Worm (Caenorhabditis elegans): Measurements from ENCODE around the gene pigk-1.

pigk-1 gene

ce11 chrIV:11080823-11081285 is 29.0 kb downstream of the pigk-1 start, which contains the start of gene atg-7:
TSS of gene atg-7 (minus strand) at chrIV:11081055.
- no peak for TF ChIP-seq sdz-12 (GFP tag; optimal IDR thresholded peaks at IDR 0.05)
- TF ChIP-seq snpc-1.2 (GFP tag; IDR thresholded peaks at IDR 0.05), result no peak
- no peak for TF ChIP-seq egl-43 (GFP tag; IDR thresholded peaks at IDR 0.05)
- TF ChIP-seq lin-38 (GFP tag; IDR thresholded peaks at IDR 0.05), result 0 out of 2 replicates have a peak, but pooled peaks have one; percentile 24
- no peak for TF ChIP-seq nhr-6 (tag; optimal IDR thresholded peaks at IDR 0.05)
- no peak for TF ChIP-seq ceh-28 (tag; optimal IDR thresholded peaks at IDR 0.05)
- TF ChIP-seq ceh-20 (GFP tag; IDR thresholded peaks at IDR 0.05), result no peak
- TF ChIP-seq zfp-3 (GFP tag; conservative IDR thresholded peaks at IDR 0.05), result peak; percentile 69; the same call in 1 of the 2 replicates
- no peak for TF ChIP-seq Y48G9A.11 (GFP tag; IDR thresholded peaks at IDR 0.05)
- TF ChIP-seq unc-130 (GFP tag; optimal IDR thresholded peaks at IDR 0.05), result no peak
- TF ChIP-seq mdl-1 (tag; optimal IDR thresholded peaks at IDR 0.05), result peak in 1 of 2 experiments; percentile 5
- TF ChIP-seq cey-2 (tag; optimal IDR thresholded peaks at IDR 0.05; ENCODE audit: borderline replicate concordance, insufficient read depth), result no peak
- TF ChIP-seq dmd-6 (GFP tag; IDR thresholded peaks at IDR 0.05), result peak; percentile 13; the same call in 1 of the 2 replicates
- peak; percentile 83 for TF ChIP-seq ama-1 (optimal IDR thresholded peaks at IDR 0.05)
- TF ChIP-seq mep-1 (tag; optimal IDR thresholded peaks at IDR 0.05), result no peak
- no peak for TF ChIP-seq Y5F2A.4 (GFP tag; optimal IDR thresholded peaks at IDR 0.05)
- TF ChIP-seq pha-4 (GFP tag; IDR thresholded peaks at IDR 0.05), result no peak
- TF ChIP-seq pha-4 (tag; optimal IDR thresholded peaks at IDR 0.05), result no peak
- TF ChIP-seq ctbp-1 (GFP tag; IDR thresholded peaks at IDR 0.05), result 0 out of 2 replicates have a peak, but pooled peaks have one; percentile 25
- peak; percentile 17 for TF ChIP-seq nhr-102 (tag; optimal IDR thresholded peaks at IDR 0.05)
- no peak for TF ChIP-seq R02D3.7 (tag; optimal IDR thresholded peaks at IDR 0.05)
- TF ChIP-seq ces-1 (GFP tag; optimal IDR thresholded peaks at IDR 0.05), result no peak
- TF ChIP-seq aly-2 (tag; optimal IDR thresholded peaks at IDR 0.05), result no peak
- peak; percentile 25 for TF ChIP-seq gei-8 (GFP tag; optimal IDR thresholded peaks at IDR 0.05)
- peak in 1 of 2 experiments; percentile 77 for TF ChIP-seq unc-62 (GFP tag; optimal IDR thresholded peaks at IDR 0.05 in 1 of 2)
- no peak for TF ChIP-seq unc-62 (tag; optimal IDR thresholded peaks at IDR 0.05)
- TF ChIP-seq D1046.2 (GFP tag; IDR thresholded peaks at IDR 0.05), result no peak
- TF ChIP-seq nhr-48 (tag; optimal IDR thresholded peaks at IDR 0.05), result no peak
- TF ChIP-seq nhr-10 (tag; optimal IDR thresholded peaks at IDR 0.05), result no peak
- TF ChIP-seq zip-2 (tag; optimal IDR thresholded peaks at IDR 0.05), result peak; percentile 44
- TF ChIP-seq spr-3 (GFP tag; optimal IDR thresholded peaks at IDR 0.05), result peak; percentile 70
- no peak for TF ChIP-seq snpc-4 (tag; optimal IDR thresholded peaks at IDR 0.05)
- no peak for TF ChIP-seq F44E2.7 (GFP tag; IDR thresholded peaks at IDR 0.05)
- TF ChIP-seq fkh-10 (GFP tag; optimal IDR thresholded peaks at IDR 0.05), result no peak
- TF ChIP-seq dve-1 (tag; optimal IDR thresholded peaks at IDR 0.05; ENCODE audit: insufficient read depth), result peak; percentile 61
- no peak for TF ChIP-seq egl-27 (tag; optimal IDR thresholded peaks at IDR 0.05)
- peak; percentile 71 for TF ChIP-seq T26A8.4 (GFP tag; IDR thresholded peaks at IDR 0.05)
- peak; percentile 23; the same call in 1 of the 2 replicates for TF ChIP-seq php-3 (GFP tag; IDR thresholded peaks at IDR 0.05)
- TF ChIP-seq lsy-2 (tag; optimal IDR thresholded peaks at IDR 0.05), result peak in 1 of 2 experiments; percentile 21
- TF ChIP-seq saeg-2 (GFP tag; IDR thresholded peaks at IDR 0.05), result no peak
- TF ChIP-seq hmg-1.1 (GFP tag; IDR thresholded peaks at IDR 0.05), result no peak
- no peak for TF ChIP-seq pqm-1 (tag; optimal IDR thresholded peaks at IDR 0.05)
- TF ChIP-seq lin-15B (tag; optimal IDR thresholded peaks at IDR 0.05), result no peak
- TF ChIP-seq mdt-29 (GFP tag; IDR thresholded peaks at IDR 0.05), result no peak
- no peak for TF ChIP-seq ztf-7 (tag; optimal IDR thresholded peaks at IDR 0.05)
- no peak for TF ChIP-seq vab-7 (GFP tag; IDR thresholded peaks at IDR 0.05)
- no peak for TF ChIP-seq zfp-2 (tag; optimal IDR thresholded peaks at IDR 0.05)
- TF ChIP-seq F26F4.8 (GFP tag; conservative IDR thresholded peaks at IDR 0.05), result no peak
- TF ChIP-seq daf-16 (GFP tag; optimal IDR thresholded peaks at IDR 0.05), result no peak
- peak; percentile 51 for TF ChIP-seq daf-16 (tag; optimal IDR thresholded peaks at IDR 0.05)
- no peak for TF ChIP-seq madf-5 (GFP tag; IDR thresholded peaks at IDR 0.05)
- no peak for TF ChIP-seq nhr-76 (tag; optimal IDR thresholded peaks at IDR 0.05)
